Fruit fly (Drosophila melanogaster) S2 (cell line): ENCODE data around the gene CG32847.

Experiments used
- CG8478 ChIP-seq: fragments of >200 bp; optimal IDR thresholded peaks from 2 replicates; lab custom pipeline; 2018
- CTCF ChIP-seq, 2 experiments: fragments of >200 bp; optimal IDR thresholded peaks; 2 replicates each; lab custom pipeline; 2018

- no peak for TF ChIP-seq CG8478 (lab: Kevin White, UChicago)
- TF ChIP-seq CTCF (optimal IDR thresholded peaks at IDR 0.05; lab: Kevin White, UChicago) = no peak
Measured at dm6 chr3L:15136659-15137572, 15.5 kb downstream of the CG32847 start, which contains the start of gene CG12316.
